Worm (Caenorhabditis elegans): ENCODE data around the gene nas-22.

nas-22 gene

ce11 chrV:11520215-11520614, 45.7 kb downstream of the nas-22 start, which contains the start of the genes C55A6.11 and C55A6.7:
C55A6.11 (plus strand) TSS chrV:11520515.
C55A6.7 (minus strand) TSS chrV:11520530.
- TF ChIP-seq ref-1 (GFP tag; conservative IDR thresholded peaks at IDR 0.05) = no peak
- TF ChIP-seq cog-1 (tag; optimal IDR thresholded peaks at IDR 0.05) = no peak
- TF ChIP-seq med-1 (GFP tag; optimal IDR thresholded peaks at IDR 0.05; ENCODE audit: insufficient read depth) = no peak
- TF ChIP-seq klf-2 (GFP tag; conservative IDR thresholded peaks at IDR 0.05) = no peak
- TF ChIP-seq ztf-23 (GFP tag; IDR thresholded peaks at IDR 0.05) = no peak
- TF ChIP-seq T22C8.4 (GFP tag; IDR thresholded peaks at IDR 0.05) = no peak
- no peak for TF ChIP-seq ztf-29 (GFP tag; IDR thresholded peaks at IDR 0.05)
- TF ChIP-seq tab-1 (GFP tag; IDR thresholded peaks at IDR 0.05) = no peak
- no peak for TF ChIP-seq flt-1 (GFP tag; IDR thresholded peaks at IDR 0.05)

DNA sequence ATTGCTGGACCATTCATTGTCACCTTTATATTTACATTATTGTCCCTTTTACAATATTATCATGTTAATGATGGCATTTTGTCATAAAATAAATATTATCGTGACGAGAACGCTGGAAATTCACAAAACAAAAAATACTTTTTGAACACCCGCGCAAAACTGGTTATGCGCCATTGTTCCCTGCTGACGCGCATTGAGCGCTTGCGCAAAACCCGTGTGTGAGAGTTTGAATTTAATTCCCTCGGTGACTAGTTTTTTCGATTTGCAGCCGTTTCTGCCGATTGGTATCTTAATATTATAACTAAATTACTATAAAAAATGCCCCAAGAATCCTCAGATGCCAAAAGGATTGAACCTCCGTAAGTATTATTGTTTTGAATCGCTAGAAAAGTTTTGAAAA, 46.9 kb downstream of the nas-22 start, which contains the start of gene pafo-1:
TSS of gene pafo-1 (plus strand) at position 256 of the 400 bp plus-strand sequence.
- TF ChIP-seq med-1 (GFP tag; optimal IDR thresholded peaks at IDR 0.05; ENCODE audit: insufficient read depth) = peak; percentile 27
- peak; percentile 52 for TF ChIP-seq cog-1 (tag; optimal IDR thresholded peaks at IDR 0.05)
- TF ChIP-seq klf-2 (GFP tag; conservative IDR thresholded peaks at IDR 0.05) = no peak
- no peak; the same call in 1 of the 2 replicates for TF ChIP-seq T22C8.4 (GFP tag; IDR thresholded peaks at IDR 0.05)
- TF ChIP-seq ztf-23 (GFP tag; IDR thresholded peaks at IDR 0.05) = peak; percentile 78
- TF ChIP-seq flt-1 (GFP tag; IDR thresholded peaks at IDR 0.05) = peak; percentile 67; the same call in 1 of the 2 replicates
- peak; percentile 30; the same call in 1 of the 2 replicates for TF ChIP-seq tab-1 (GFP tag; IDR thresholded peaks at IDR 0.05)
- no peak for TF ChIP-seq ref-1 (GFP tag; conservative IDR thresholded peaks at IDR 0.05)
- TF ChIP-seq ztf-29 (GFP tag; IDR thresholded peaks at IDR 0.05) = no peak

DNA sequence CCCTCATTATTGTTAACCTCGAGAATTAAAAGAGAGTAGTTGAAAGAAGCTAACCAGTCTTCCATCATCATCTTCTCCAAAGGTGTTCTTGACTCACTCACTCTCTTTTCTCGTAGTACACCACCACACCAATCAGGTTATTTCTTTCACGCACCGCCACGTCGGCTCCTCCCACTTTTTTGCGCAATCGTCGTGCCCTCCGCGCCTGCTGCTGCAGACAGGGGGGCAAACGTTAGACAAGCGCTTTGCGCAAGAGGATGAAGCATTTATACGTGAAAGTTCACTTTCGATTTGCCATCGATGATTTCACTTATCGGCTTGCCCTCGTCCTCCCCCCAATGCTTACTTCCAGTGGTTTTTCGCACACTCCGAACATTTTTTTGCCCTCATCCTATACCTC, 50.8 kb downstream of the nas-22 start:
- TF ChIP-seq med-1 (GFP tag; optimal IDR thresholded peaks at IDR 0.05; ENCODE audit: insufficient read depth) (no peak), tab-1 (GFP tag; IDR thresholded peaks at IDR 0.05) (no peak), ztf-23 (GFP tag; IDR thresholded peaks at IDR 0.05) (no peak), flt-1 (GFP tag; IDR thresholded peaks at IDR 0.05) (no peak), ref-1 (GFP tag; conservative IDR thresholded peaks at IDR 0.05) (no peak), T22C8.4 (GFP tag; IDR thresholded peaks at IDR 0.05) (no peak), ztf-29 (GFP tag; IDR thresholded peaks at IDR 0.05) (no peak), cog-1 (tag; optimal IDR thresholded peaks at IDR 0.05) (no peak), klf-2 (GFP tag; conservative IDR thresholded peaks at IDR 0.05) (no peak)

ce11 chrV:11526927-11527491, 52.5 kb downstream of the nas-22 start:
- TF ChIP-seq med-1 (GFP tag; optimal IDR thresholded peaks at IDR 0.05; ENCODE audit: insufficient read depth) = no peak
- TF ChIP-seq ref-1 (GFP tag; conservative IDR thresholded peaks at IDR 0.05) = no peak

- TF ChIP-seq tab-1 (GFP tag; IDR thresholded peaks at IDR 0.05) = no peak
- no peak for TF ChIP-seq klf-2 (GFP tag; conservative IDR thresholded peaks at IDR 0.05)
- no peak for TF ChIP-seq med-1 (GFP tag; optimal IDR thresholded peaks at IDR 0.05; ENCODE audit: insufficient read depth)
- TF ChIP-seq ztf-23 (GFP tag; IDR thresholded peaks at IDR 0.05) = no peak
- TF ChIP-seq flt-1 (GFP tag; IDR thresholded peaks at IDR 0.05) = no peak
- TF ChIP-seq ref-1 (GFP tag; conservative IDR thresholded peaks at IDR 0.05) = no peak
- TF ChIP-seq cog-1 (tag; optimal IDR thresholded peaks at IDR 0.05) = no peak
- TF ChIP-seq ztf-29 (GFP tag; IDR thresholded peaks at IDR 0.05) = no peak
- no peak for TF ChIP-seq T22C8.4 (GFP tag; IDR thresholded peaks at IDR 0.05)
Observed at ce11 chrV:11527531-11527930, 53.0 kb downstream of the nas-22 start, which contains the start of gene ccch-1. ccch-1 (plus strand) TSS chrV:11527831.
